Fruit fly (Drosophila melanogaster) whole organism, prepupa: ENCODE data around the gene HGTX.
A peak's percentile ranks its signal among the peaks of the same experiment; 100 is the strongest.

Source experiments
- Blimp-1 ChIP-seq: fragments of 200-800 bp; sonication (Bioruptor generic); optimal IDR thresholded peaks from 3 replicates; lab custom pipeline; 2017; ENCODE audit warnings: missing biosample characterization, missing genetic modification characterization, mild to moderate bottlenecking, moderate library complexity, missing genetic modification reagents
- CG10631 ChIP-seq: fragments of 200-800 bp; sonication (Bioruptor generic); optimal IDR thresholded peaks from 2 replicates; lab custom pipeline; 2016; ENCODE audit warnings: missing biosample characterization, missing genetic modification characterization
- CG10669 ChIP-seq: fragments of 200-800 bp; sonication (Bioruptor generic); optimal IDR thresholded peaks from 3 replicates; lab custom pipeline; 2018; ENCODE audit warnings: missing biosample characterization, mild to moderate bottlenecking, missing genetic modification characterization, moderate library complexity
- CG11902 ChIP-seq: fragments of 200-800 bp; sonication (Bioruptor generic); optimal IDR thresholded peaks from 3 replicates; lab custom pipeline; 2016; ENCODE audit warnings: missing biosample characterization, missing genetic modification characterization
- CG1621 ChIP-seq: fragments of 200-800 bp; sonication (Bioruptor generic); optimal IDR thresholded peaks from 3 replicates; lab custom pipeline; 2018; ENCODE audit warnings: missing biosample characterization, mild to moderate bottlenecking, missing genetic modification characterization
- CG31627 ChIP-seq: fragments of 200-800 bp; sonication (Bioruptor generic); optimal IDR thresholded peaks from 3 replicates; lab custom pipeline; 2016; ENCODE audit warnings: missing biosample characterization, missing genetic modification characterization
- CG3919 ChIP-seq: fragments of 200-800 bp; sonication (Bioruptor generic); optimal IDR thresholded peaks from 3 replicates; lab custom pipeline; 2016; ENCODE audit warnings: missing biosample characterization, missing genetic modification characterization
- CG4318 ChIP-seq: fragments of 200-800 bp; sonication (Bioruptor generic); optimal IDR thresholded peaks from 3 replicates; lab custom pipeline; 2017; ENCODE audit warnings: missing biosample characterization, mild to moderate bottlenecking, missing genetic modification characterization
- CG6163 ChIP-seq: fragments of 200-800 bp; sonication (Bioruptor generic); IDR thresholded peaks from 3 replicates; pipeline ENCODE4 v1.3.6; 2022; ENCODE audit warnings: missing biosample characterization, missing genetic modification characterization
- CG6276 ChIP-seq: fragments of 200-800 bp; sonication (Bioruptor generic); optimal IDR thresholded peaks from 2 replicates; lab custom pipeline; 2017; ENCODE audit warnings: missing biosample characterization, mild to moderate bottlenecking, missing genetic modification characterization
- CG6792 ChIP-seq: fragments of 200-800 bp; sonication (Bioruptor generic); optimal IDR thresholded peaks from 3 replicates; lab custom pipeline; 2016; ENCODE audit warnings: missing biosample characterization, missing genetic modification characterization
- CG7368 ChIP-seq: fragments of 200-800 bp; sonication (Bioruptor generic); optimal IDR thresholded peaks from 3 replicates; lab custom pipeline; 2016; ENCODE audit warnings: missing biosample characterization, missing genetic modification characterization
- CG8319 ChIP-seq: fragments of 200-800 bp; sonication (Bioruptor generic); optimal IDR thresholded peaks from 3 replicates; lab custom pipeline; 2016; ENCODE audit warnings: missing biosample characterization, missing genetic modification characterization
- CG9139 ChIP-seq: fragments of 200-800 bp; sonication (Bioruptor generic); optimal IDR thresholded peaks from 3 replicates; lab custom pipeline; 2017; ENCODE audit warnings: missing biosample characterization, mild to moderate bottlenecking, missing genetic modification characterization
- Eip75B ChIP-seq: fragments of 200-800 bp; sonication (Bioruptor generic); optimal IDR thresholded peaks from 3 replicates; lab custom pipeline; 2016; ENCODE audit warnings: missing biosample characterization, missing genetic modification characterization
- Eip78C ChIP-seq: fragments of 200-800 bp; sonication (Bioruptor generic); peaks from one replicate; lab custom pipeline; 2016; ENCODE audit warnings: missing biosample characterization, missing genetic modification characterization
- Eip93F ChIP-seq: fragments of 200-800 bp; sonication (Bioruptor generic); optimal IDR thresholded peaks from 2 replicates; lab custom pipeline; 2016; ENCODE audit warnings: missing biosample characterization, mild to moderate bottlenecking, missing genetic modification characterization
- Ets21C ChIP-seq: fragments of 200-800 bp; sonication (Bioruptor generic); optimal IDR thresholded peaks from 3 replicates; lab custom pipeline; 2016; ENCODE audit warnings: missing biosample characterization, missing genetic modification characterization
- Ets96B ChIP-seq: fragments of 200-800 bp; optimal IDR thresholded peaks from 2 replicates; lab custom pipeline; 2019; ENCODE audit warnings: missing biosample characterization, mild to moderate bottlenecking, missing genetic modification characterization, moderate library complexity
- Gug ChIP-seq: fragments of 200-800 bp; sonication (Bioruptor generic); IDR thresholded peaks from 2 replicates; pipeline ENCODE4 v1.3.6; 2022; ENCODE audit warnings: missing biosample characterization, missing genetic modification characterization
- Hr38 ChIP-seq: sonication (Bioruptor generic); optimal IDR thresholded peaks from 2 replicates; lab custom pipeline; 2016; ENCODE audit warnings: missing biosample characterization, missing genetic modification characterization
- Hr39 ChIP-seq: fragments of 200-800 bp; sonication (Bioruptor generic); optimal IDR thresholded peaks from 2 replicates; lab custom pipeline; 2016; ENCODE audit warnings: missing biosample characterization, missing genetic modification characterization
- Lpt ChIP-seq: fragments of 200-800 bp; sonication (Bioruptor generic); optimal IDR thresholded peaks from 3 replicates; lab custom pipeline; 2016; ENCODE audit warnings: missing biosample characterization, missing genetic modification characterization
- Met ChIP-seq: fragments of 200-800 bp; sonication (Bioruptor generic); optimal IDR thresholded peaks from 3 replicates; lab custom pipeline; 2016; ENCODE audit warnings: missing biosample characterization, missing genetic modification characterization
- OdsH ChIP-seq: fragments of 200-800 bp; sonication (Bioruptor generic); optimal IDR thresholded peaks from 3 replicates; lab custom pipeline; 2016; ENCODE audit warnings: missing biosample characterization, missing genetic modification characterization
- Sox14 ChIP-seq: fragments of 200-800 bp; sonication (Bioruptor generic); optimal IDR thresholded peaks from 3 replicates; lab custom pipeline; 2016; ENCODE audit warnings: missing biosample characterization, missing genetic modification characterization
- achi ChIP-seq: fragments of 200-800 bp; sonication (Bioruptor generic); optimal IDR thresholded peaks from 3 replicates; lab custom pipeline; 2016; ENCODE audit warnings: missing biosample characterization, missing genetic modification characterization
- acj6 ChIP-seq: fragments of 200-800 bp; sonication (Bioruptor generic); optimal IDR thresholded peaks from 3 replicates; lab custom pipeline; 2016; ENCODE audit warnings: missing biosample characterization, missing genetic modification characterization
- cyc ChIP-seq: fragments of 200-800 bp; sonication (Bioruptor generic); optimal IDR thresholded peaks from 3 replicates; lab custom pipeline; 2016; ENCODE audit warnings: missing biosample characterization, missing genetic modification characterization
- dac ChIP-seq: fragments of 200-800 bp; sonication (Bioruptor generic); optimal IDR thresholded peaks from 2 replicates; lab custom pipeline; 2017; ENCODE audit warnings: missing biosample characterization, mild to moderate bottlenecking, missing genetic modification characterization
- dsx ChIP-seq: fragments of 200-800 bp; optimal IDR thresholded peaks from 3 replicates; lab custom pipeline; 2019; ENCODE audit warnings: missing biosample characterization, mild to moderate bottlenecking, missing genetic modification characterization, moderate library complexity; ENCODE audit not compliant: poor library complexity, severe bottlenecking
- eg ChIP-seq: fragments of 200-800 bp; sonication (Bioruptor generic); IDR thresholded peaks from 3 replicates; pipeline ENCODE4 v1.3.6; 2022; ENCODE audit warnings: missing biosample characterization, missing genetic modification characterization
- esn ChIP-seq: fragments of 200-800 bp; sonication (Bioruptor generic); optimal IDR thresholded peaks from 2 replicates; lab custom pipeline; 2016; ENCODE audit warnings: missing biosample characterization, mild to moderate bottlenecking, missing genetic modification characterization, moderate library complexity
- fd59A ChIP-seq: fragments of 200-800 bp; sonication (Bioruptor generic); optimal IDR thresholded peaks from 2 replicates; lab custom pipeline; 2017; ENCODE audit warnings: missing biosample characterization, mild to moderate bottlenecking, missing genetic modification characterization, missing genetic modification reagents
- fd85E ChIP-seq: fragments of 200-800 bp; sonication (Bioruptor generic); optimal IDR thresholded peaks from 3 replicates; lab custom pipeline; 2016; ENCODE audit warnings: missing biosample characterization, missing genetic modification characterization
- fkh ChIP-seq: fragments of 200-800 bp; sonication (Bioruptor generic); optimal IDR thresholded peaks from 3 replicates; lab custom pipeline; 2017; ENCODE audit warnings: missing biosample characterization, mild to moderate bottlenecking, missing genetic modification characterization, moderate library complexity
- lz ChIP-seq: fragments of 200-800 bp; sonication (Bioruptor generic); optimal IDR thresholded peaks from 3 replicates; lab custom pipeline; 2016; ENCODE audit warnings: missing biosample characterization, missing genetic modification characterization
- pdm3 ChIP-seq: fragments of 200-800 bp; sonication (Bioruptor generic); optimal IDR thresholded peaks from 3 replicates; lab custom pipeline; 2016; ENCODE audit warnings: missing biosample characterization, missing genetic modification characterization
- salr ChIP-seq, 2 experiments: fragments of 200-800 bp; sonication (Bioruptor generic); optimal IDR thresholded peaks; 3 replicates each; lab custom pipeline; 2016 to 2018; ENCODE audit warnings: missing biosample characterization in 2 of 2, missing genetic modification characterization in 2 of 2, mild to moderate bottlenecking in 1 of 2
- spab ChIP-seq: fragments of 200-800 bp; sonication (Bioruptor generic); optimal IDR thresholded peaks from 2 replicates; lab custom pipeline; 2017; ENCODE audit warnings: missing biosample characterization, mild to moderate bottlenecking, missing genetic modification characterization, missing genetic modification reagents
- ss ChIP-seq, 2 experiments: fragments of 200-800 bp; sonication (Bioruptor generic); optimal IDR thresholded peaks; 2 replicates in 1 of 2; 3 replicates in 1 of 2; lab custom pipeline; 2017 to 2018; ENCODE audit warnings: mild to moderate bottlenecking in 2 of 2, missing biosample characterization in 2 of 2, missing genetic modification characterization in 2 of 2, moderate library complexity in 1 of 2
- svp ChIP-seq: fragments of 200-800 bp; sonication (Bioruptor generic); peaks from one replicate; lab custom pipeline; 2016; ENCODE audit warnings: missing biosample characterization, missing genetic modification characterization

Gene HGTX

dm6 chr3L:14634019-14634772 is 34.9 kb upstream of the HGTX start (continued):
- TF ChIP-seq esn (GFP tag; lab: Kevin White, UChicago): peak; percentile 90
- peak; percentile 81 for TF ChIP-seq Gug (GFP tag; lab: Robert Waterston, UW)
- TF ChIP-seq CG10669 (GFP tag; lab: Kevin White, UChicago): peak; percentile 94
- peak; percentile 84 for TF ChIP-seq Hr39 (GFP tag; lab: Kevin White, UChicago)
- TF ChIP-seq Ets21C (GFP tag; lab: Kevin White, UChicago): peak; percentile 75
- TF ChIP-seq eg (GFP tag; lab: Robert Waterston, UW): peak; percentile 87
- TF ChIP-seq Eip78C (GFP tag; lab: Kevin White, UChicago): peak; percentile 98
- TF ChIP-seq CG10631 (GFP tag; lab: Kevin White, UChicago): peak; percentile 95
- TF ChIP-seq pdm3 (GFP tag; lab: Kevin White, UChicago): peak; percentile 93
- peak; percentile 88 for TF ChIP-seq OdsH (GFP tag; lab: Kevin White, UChicago)
- peak; percentile 96 for TF ChIP-seq Ets96B
- TF ChIP-seq Eip93F (GFP tag; lab: Kevin White, UChicago): peak; percentile 28
- TF ChIP-seq CG6792: peak; percentile 91
- TF ChIP-seq CG8319 (GFP tag; lab: Kevin White, UChicago): peak; percentile 85
- peak; percentile 95 for TF ChIP-seq spab
- TF ChIP-seq dac (GFP tag; lab: Kevin White, UChicago): peak; percentile 16
- peak; percentile 77 for TF ChIP-seq CG6276 (GFP tag; lab: Kevin White, UChicago)
- peak; percentile 94 for TF ChIP-seq dsx (GFP tag; lab: Kevin White, UChicago)
- TF ChIP-seq salr (GFP tag; optimal IDR thresholded peaks at IDR 0.05; lab: Kevin White, UChicago): peak; percentile 71 to 92
- peak; percentile 85 for TF ChIP-seq CG31627
- TF ChIP-seq CG1621 (tag; lab: Kevin White, UChicago): peak; percentile 92
- no peak for TF ChIP-seq fkh (GFP tag; lab: Kevin White, UChicago)
- peak; percentile 95 for TF ChIP-seq Eip75B (GFP tag; lab: Kevin White, UChicago)
- TF ChIP-seq Blimp-1 (GFP tag; lab: Kevin White, UChicago): peak; percentile 54
- no peak for TF ChIP-seq Hr38 (GFP tag; lab: Kevin White, UChicago)
- TF ChIP-seq acj6 (GFP tag; lab: Kevin White, UChicago): peak; percentile 90
- peak; percentile 90 for TF ChIP-seq lz (GFP tag; lab: Kevin White, UChicago)
- TF ChIP-seq fd59A (GFP tag; lab: Kevin White, UChicago): peak; percentile 93

DNA sequence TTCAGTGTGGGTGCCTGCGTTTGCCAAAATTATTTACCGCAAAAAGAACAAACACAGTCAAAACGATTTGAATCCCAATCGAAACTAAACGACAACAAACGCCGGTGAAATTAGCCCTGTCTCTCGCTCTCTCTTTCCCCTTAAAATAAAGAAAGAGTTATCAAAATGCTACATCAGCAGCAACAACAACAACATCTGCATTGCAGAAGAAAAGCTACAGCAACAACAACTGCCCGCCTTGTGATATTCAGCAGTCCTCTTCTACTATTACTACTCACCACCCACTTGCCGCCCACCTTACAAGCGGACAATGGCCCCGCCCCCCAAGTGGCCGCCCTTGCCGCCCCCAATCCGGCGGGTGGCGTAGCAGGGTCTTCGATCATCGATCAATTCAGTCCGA is 33.6 kb upstream of the HGTX start:
- TF ChIP-seq achi: no peak
- no peak for TF ChIP-seq CG10631 (GFP tag; lab: Kevin White, UChicago)
- TF ChIP-seq dsx (GFP tag; lab: Kevin White, UChicago): no peak
- TF ChIP-seq Hr38 (GFP tag; lab: Kevin White, UChicago): no peak
- no peak for TF ChIP-seq spab
- TF ChIP-seq Eip93F (GFP tag; lab: Kevin White, UChicago): no peak
- no peak for TF ChIP-seq CG11902
- TF ChIP-seq Ets21C (GFP tag; lab: Kevin White, UChicago): no peak
- TF ChIP-seq CG3919 (GFP tag; lab: Kevin White, UChicago): no peak
- TF ChIP-seq svp: no peak

- TF ChIP-seq CG6163 (GFP tag; lab: Robert Waterston, UW): peak; percentile 74
- TF ChIP-seq Ets96B: peak; percentile 73
- TF ChIP-seq cyc (GFP tag; lab: Kevin White, UChicago): peak; percentile 66
- no peak for TF ChIP-seq svp
- peak; percentile 81 for TF ChIP-seq acj6 (GFP tag; lab: Kevin White, UChicago)
- TF ChIP-seq Eip75B (GFP tag; lab: Kevin White, UChicago): peak; percentile 59
- TF ChIP-seq Lpt: peak; percentile 50
- no peak for TF ChIP-seq CG9139 (GFP tag; lab: Kevin White, UChicago)
- peak; percentile 62 for TF ChIP-seq CG4318 (GFP tag; lab: Kevin White, UChicago)
- peak; percentile 66 for TF ChIP-seq CG31627
- peak; percentile 75 for TF ChIP-seq Met (GFP tag; lab: Kevin White, UChicago)
- TF ChIP-seq OdsH (GFP tag; lab: Kevin White, UChicago): peak; percentile 81
- TF ChIP-seq CG7368 (GFP tag; lab: Kevin White, UChicago): peak; percentile 78
- TF ChIP-seq pdm3 (GFP tag; lab: Kevin White, UChicago): peak; percentile 78
- peak; percentile 74 for TF ChIP-seq Hr39 (GFP tag; lab: Kevin White, UChicago)
- peak; percentile 10 for TF ChIP-seq dac (GFP tag; lab: Kevin White, UChicago)
- TF ChIP-seq Sox14 (GFP tag; lab: Kevin White, UChicago): peak; percentile 43
- TF ChIP-seq Gug (GFP tag; lab: Robert Waterston, UW): 0 out of 2 replicates have a peak, but pooled peaks have one; percentile 10
- peak; percentile 35 to 48 for TF ChIP-seq ss (GFP tag; optimal IDR thresholded peaks at IDR 0.05; lab: Kevin White, UChicago)
- peak; percentile 79 for TF ChIP-seq lz (GFP tag; lab: Kevin White, UChicago)
- no peak for TF ChIP-seq fd85E (GFP tag; lab: Kevin White, UChicago)
Measured at dm6 chr3L:14631964-14632758, 32.8 kb upstream of the HGTX start, which contains the start of the genes RecQ5 and dlp. Gene RecQ5 (minus strand): TSS chr3L:14632077. Gene dlp (plus strand): TSS chr3L:14632601.
